Worm (Caenorhabditis elegans) whole organism, L4 larva: Measurements from ENCODE around the gene F46B6.9.

ENCODE experiments used
- F44E2.7 ChIP-seq: fragments of 200-800 bp; sonication (Bioruptor generic); IDR thresholded peaks from 2 replicates; pipeline ENCODE4 v2.1.2; 2022; ENCODE audit warnings: missing genetic modification characterization, missing compliant biosample characterization
- ceh-32 ChIP-seq: sonication (generic microtip); optimal IDR thresholded peaks from 2 replicates; lab custom pipeline; 2016; ENCODE audit warnings: mild to moderate bottlenecking, missing genetic modification characterization, missing compliant biosample characterization; ENCODE audit not compliant: poor library complexity
- ceh-44 ChIP-seq: fragments of 200-800 bp; sonication (Bioruptor generic); IDR thresholded peaks from 2 replicates; pipeline ENCODE4 v1.3.6; 2022; ENCODE audit warnings: missing genetic modification reagents, missing genetic modification characterization, missing compliant biosample characterization
- ceh-62 ChIP-seq: sonication (generic microtip); optimal IDR thresholded peaks from 2 replicates; lab custom pipeline; 2017; ENCODE audit warnings: missing biosample characterization, missing genetic modification characterization
- ceh-82 ChIP-seq: sonication (generic microtip); optimal IDR thresholded peaks from 2 replicates; lab custom pipeline; 2017; ENCODE audit warnings: missing biosample characterization, missing genetic modification characterization
- ctbp-1 ChIP-seq: fragments of 200-800 bp; sonication (Bioruptor generic); IDR thresholded peaks from 2 replicates; pipeline ENCODE4 v1.3.6; 2022; ENCODE audit warnings: missing genetic modification reagents, missing genetic modification characterization, missing compliant biosample characterization
- daf-16 ChIP-seq, 3 experiments: sonication (generic microtip); optimal IDR thresholded peaks; 2 replicates each; lab custom pipeline; 2016 to 2017; ENCODE audit warnings: missing genetic modification characterization in 3 of 3, missing genetic modification reagents in 3 of 3, mild to moderate bottlenecking in 2 of 3, missing compliant biosample characterization in 2 of 3, missing biosample characterization in 1 of 3, moderate library complexity in 1 of 3
- daf-19 ChIP-seq: fragments of 200-800 bp; sonication (Bioruptor generic); conservative IDR thresholded peaks from 2 replicates; pipeline ENCODE4 v1.3.6; 2022; ENCODE audit warnings: missing genetic modification characterization, missing compliant biosample characterization
- lin-1 ChIP-seq: fragments of 200-800 bp; sonication (Bioruptor generic); IDR thresholded peaks from 2 replicates; pipeline ENCODE4 v1.3.6; 2022; ENCODE audit warnings: missing genetic modification reagents, missing genetic modification characterization, missing compliant biosample characterization
- mep-1 ChIP-seq: fragments of 150-350 bp; sonication (generic microtip); optimal IDR thresholded peaks from 3 replicates; lab custom pipeline; 2014; ENCODE audit warnings: missing biosample characterization, missing genetic modification characterization
- nhr-102 ChIP-seq: sonication (generic microtip); optimal IDR thresholded peaks from 2 replicates; lab custom pipeline; 2016; ENCODE audit warnings: mild to moderate bottlenecking, missing genetic modification characterization, moderate library complexity, missing compliant biosample characterization
- nhr-111 ChIP-seq: fragments of 200-800 bp; sonication (Bioruptor generic); optimal IDR thresholded peaks from 2 replicates; lab custom pipeline; 2018; ENCODE audit warnings: mild to moderate bottlenecking, missing genetic modification characterization, missing compliant biosample characterization
- nhr-25 ChIP-seq: sonication (generic microtip); optimal IDR thresholded peaks from 2 replicates; lab custom pipeline; 2017; ENCODE audit warnings: missing genetic modification characterization, mild to moderate bottlenecking, missing compliant biosample characterization, antibody characterized with exemption, moderate library complexity, borderline replicate concordance; ENCODE audit not compliant: insufficient read depth
- nhr-42 ChIP-seq: fragments of 200-800 bp; sonication (Bioruptor generic); IDR thresholded peaks from 2 replicates; pipeline ENCODE4 v1.3.6; 2022; ENCODE audit warnings: missing genetic modification characterization, missing compliant biosample characterization
- nhr-77 ChIP-seq: fragments of 150-350 bp; optimal IDR thresholded peaks from 2 replicates; lab custom pipeline; 2014; ENCODE audit warnings: missing biosample characterization, missing genetic modification characterization
- rbr-2 ChIP-seq: sonication (generic microtip); optimal IDR thresholded peaks from 2 replicates; lab custom pipeline; 2016; ENCODE audit warnings: missing genotype, missing genetic modification characterization, missing compliant biosample characterization
- set-16 ChIP-seq: fragments of 200-800 bp; sonication (Bioruptor generic); IDR thresholded peaks from 2 replicates; pipeline ENCODE4 v1.3.6; 2022; ENCODE audit warnings: missing genetic modification reagents, missing genetic modification characterization, missing compliant biosample characterization
- skn-1 ChIP-seq: fragments of 150-350 bp; optimal IDR thresholded peaks from 2 replicates; lab custom pipeline; 2014; ENCODE audit warnings: missing biosample characterization, missing genetic modification characterization
- unc-62 ChIP-seq, 3 experiments: fragments of 150-350 bp in 1 of 3; sonication (generic microtip); optimal IDR thresholded peaks in 2 of 3; peaks in 1 of 3; 1 replicate in 1 of 3; 2 replicates in 2 of 3; lab custom pipeline; 2014 to 2017; ENCODE audit warnings: missing biosample characterization in 3 of 3, missing genetic modification characterization in 3 of 3, missing genetic modification reagents in 3 of 3, missing genotype in 1 of 3
- zfp-3 ChIP-seq: fragments of 200-800 bp; sonication (Bioruptor generic); conservative IDR thresholded peaks from 2 replicates; pipeline ENCODE4 v1.3.6; 2022; ENCODE audit warnings: missing genetic modification reagents, missing genetic modification characterization, missing compliant biosample characterization
- zip-11 ChIP-seq: fragments of 200-800 bp; sonication (Bioruptor generic); IDR thresholded peaks from 2 replicates; pipeline ENCODE4 v1.3.6; 2022; ENCODE audit warnings: missing genetic modification characterization, missing compliant biosample characterization
- zip-2 ChIP-seq: fragments of 150-350 bp; optimal IDR thresholded peaks from 2 replicates; lab custom pipeline; 2014; ENCODE audit warnings: missing biosample characterization, missing genetic modification characterization

F46B6.9 gene

ce11 chrV:9835945-9836344, 39.3 kb downstream of the F46B6.9 start, which contains the start of gene sru-38:
TSS of gene sru-38 (minus strand) at chrV:9836045.
- no peak for TF ChIP-seq ceh-82 (tag; lab: Kevin White, UChicago)
- TF ChIP-seq rbr-2 (tag; lab: Kevin White, UChicago): no peak

- no peak for TF ChIP-seq nhr-25 (tag; lab: Kevin White, UChicago)
- TF ChIP-seq lin-1 (GFP tag; lab: Robert Waterston, UW): no peak
- peak in 1 of 2 experiments; percentile 59 for TF ChIP-seq unc-62 (GFP tag; optimal IDR thresholded peaks at IDR 0.05 in 1 of 2; lab: Kevin White, UChicago)
- no peak for TF ChIP-seq unc-62 (tag; optimal IDR thresholded peaks at IDR 0.05; lab: Kevin White, UChicago)
These were observed 41.0 kb downstream of the F46B6.9 start, which contains the start of gene srsx-21 for ce11 chrV:9837679-9838078. TSS of gene srsx-21 (plus strand) at chrV:9837979.

- no peak for TF ChIP-seq ctbp-1
- TF ChIP-seq daf-19 (GFP tag; lab: Robert Waterston, UW): no peak
- no peak for TF ChIP-seq nhr-111
- no peak for TF ChIP-seq nhr-77
- no peak for TF ChIP-seq daf-16 (GFP tag; optimal IDR thresholded peaks at IDR 0.05; lab: Kevin White, UChicago)
- no peak for TF ChIP-seq daf-16 (tag; optimal IDR thresholded peaks at IDR 0.05; lab: Kevin White, UChicago)
- TF ChIP-seq zfp-3 (GFP tag; lab: Robert Waterston, UW): no peak
- no peak for TF ChIP-seq set-16 (GFP tag; lab: Robert Waterston, UW)
- TF ChIP-seq ceh-32 (tag; lab: Kevin White, UChicago): no peak
- TF ChIP-seq rbr-2 (tag; lab: Kevin White, UChicago): no peak
- no peak for TF ChIP-seq skn-1 (tag; lab: Kevin White, UChicago)
- no peak for TF ChIP-seq nhr-102
- no peak for TF ChIP-seq mep-1 (tag; lab: Kevin White, UChicago)
- no peak for TF ChIP-seq ceh-62 (tag; lab: Kevin White, UChicago)
- TF ChIP-seq F44E2.7: no peak
These were observed 44.7 kb downstream of the F46B6.9 start, which contains the start of gene sru-36 for ce11 chrV:9841376-9841775. TSS of gene sru-36 (plus strand) at chrV:9841676.

ce11 chrV:9843376-9843916, 46.8 kb downstream of the F46B6.9 start, which contains the start of gene sru-8:
TSS of gene sru-8 (plus strand) at chrV:9843866.
- TF ChIP-seq zip-2 (tag; lab: Kevin White, UChicago) (no peak), ceh-44 (no peak), nhr-42 (GFP tag; lab: Robert Waterston, UW) (no peak), zip-11 (GFP tag; lab: Robert Waterston, UW) (no peak), unc-62 (GFP tag; optimal IDR thresholded peaks at IDR 0.05 in 1 of 2; lab: Kevin White, UChicago) (peak in 1 of 2 experiments; percentile 91), unc-62 (tag; optimal IDR thresholded peaks at IDR 0.05; lab: Kevin White, UChicago) (no peak)
- TF ChIP-seq, all 104 proteins: peak for 1
